Worm (Caenorhabditis elegans): ENCODE measurements around the gene rps-12.

ce11 chrIII:5653692-5654105 lies 25.4 kb upstream of the rps-12 start:
- no peak for TF ChIP-seq mdl-1 (tag; optimal IDR thresholded peaks at IDR 0.05)
- peak; percentile 68 for TF ChIP-seq sma-3 (GFP tag; optimal IDR thresholded peaks at IDR 0.05)
- TF ChIP-seq lin-13 (GFP tag; optimal IDR thresholded peaks at IDR 0.05) = peak; percentile 23
- TF ChIP-seq ztf-4 (tag; optimal IDR thresholded peaks at IDR 0.05) = no peak
- TF ChIP-seq zag-1 (tag; optimal IDR thresholded peaks at IDR 0.05) = no peak
